Fruit fly (Drosophila melanogaster) whole organism, adult: ENCODE results near the gene CG14036.

ENCODE experiments used
- Crg-1 ChIP-seq: fragments of 200-800 bp; sonication (Bioruptor generic); optimal IDR thresholded peaks from 2 replicates; lab custom pipeline; 2016; ENCODE audit warnings: missing biosample characterization, missing genetic modification characterization
- pad ChIP-seq: fragments of 200-800 bp; sonication (Bioruptor generic); optimal IDR thresholded peaks from 3 replicates; lab custom pipeline; 2017; ENCODE audit warnings: missing biosample characterization, missing genetic modification characterization, mild to moderate bottlenecking, moderate library complexity, missing genetic modification reagents

DNA sequence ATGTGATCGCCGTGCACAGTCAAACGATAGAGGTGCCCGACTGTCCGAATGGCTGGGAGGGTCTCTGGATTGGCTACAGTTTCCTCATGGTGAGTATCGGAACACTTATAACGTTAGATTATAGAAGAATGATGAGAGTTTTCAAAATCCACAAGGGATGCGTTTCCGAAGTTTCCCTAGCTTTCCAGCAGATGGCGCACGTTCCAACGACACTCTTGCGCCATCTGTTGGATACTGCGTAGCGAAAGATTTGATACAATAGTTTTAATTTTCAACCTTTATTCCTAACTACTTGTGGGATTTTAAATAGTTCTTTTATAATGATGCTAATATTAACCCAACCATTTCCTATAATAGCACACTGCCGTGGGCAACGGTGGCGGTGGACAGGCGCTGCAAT is 18.7 kb downstream of the CG14036 start:
- TF ChIP-seq Crg-1 (GFP tag; lab: Kevin White, UChicago) (no peak), pad (GFP tag; lab: Kevin White, UChicago) (no peak)
